Fruit fly (Drosophila melanogaster) whole organism, prepupa: Measurements from ENCODE around the gene Cnx99A.

Experiments used
- CG10631 ChIP-seq: fragments of 200-800 bp; sonication (Bioruptor generic); optimal IDR thresholded peaks from 2 replicates; lab custom pipeline; 2016; ENCODE audit warnings: missing biosample characterization, missing genetic modification characterization
- CG10669 ChIP-seq: fragments of 200-800 bp; sonication (Bioruptor generic); optimal IDR thresholded peaks from 3 replicates; lab custom pipeline; 2018; ENCODE audit warnings: missing biosample characterization, mild to moderate bottlenecking, missing genetic modification characterization, moderate library complexity
- CG11294 ChIP-seq: fragments of 200-800 bp; sonication (Bioruptor generic); IDR thresholded peaks from 2 replicates; pipeline ENCODE4 v1.3.6; 2022; ENCODE audit warnings: missing biosample characterization, missing genetic modification characterization
- CG11762 ChIP-seq: fragments of 200-800 bp; sonication (Bioruptor generic); optimal IDR thresholded peaks from 3 replicates; lab custom pipeline; 2016; ENCODE audit warnings: missing biosample characterization, missing genetic modification characterization; ENCODE audit not compliant: insufficient read depth
- CG15336 ChIP-seq: fragments of 200-800 bp; sonication (Bioruptor generic); IDR thresholded peaks from 2 replicates; pipeline ENCODE4 v1.3.6; 2022; ENCODE audit warnings: missing biosample characterization, missing genetic modification characterization
- CG1621 ChIP-seq: fragments of 200-800 bp; sonication (Bioruptor generic); optimal IDR thresholded peaks from 3 replicates; lab custom pipeline; 2018; ENCODE audit warnings: missing biosample characterization, mild to moderate bottlenecking, missing genetic modification characterization
- CG3032 ChIP-seq: fragments of 200-800 bp; optimal IDR thresholded peaks from 2 replicates; lab custom pipeline; 2019; ENCODE audit warnings: missing biosample characterization, mild to moderate bottlenecking, missing genetic modification characterization, moderate library complexity
- CG32006 ChIP-seq: fragments of 200-800 bp; sonication (Bioruptor generic); optimal IDR thresholded peaks from 3 replicates; lab custom pipeline; 2017; ENCODE audit warnings: missing biosample characterization, mild to moderate bottlenecking, missing genetic modification characterization
- CG34406 ChIP-seq: fragments of 200-800 bp; sonication (Bioruptor generic); optimal IDR thresholded peaks from 3 replicates; lab custom pipeline; 2016; ENCODE audit warnings: missing biosample characterization, missing genetic modification characterization
- CG3919 ChIP-seq: fragments of 200-800 bp; sonication (Bioruptor generic); optimal IDR thresholded peaks from 3 replicates; lab custom pipeline; 2016; ENCODE audit warnings: missing biosample characterization, missing genetic modification characterization
- CG4318 ChIP-seq: fragments of 200-800 bp; sonication (Bioruptor generic); optimal IDR thresholded peaks from 3 replicates; lab custom pipeline; 2017; ENCODE audit warnings: missing biosample characterization, mild to moderate bottlenecking, missing genetic modification characterization
- CG6163 ChIP-seq: fragments of 200-800 bp; sonication (Bioruptor generic); IDR thresholded peaks from 3 replicates; pipeline ENCODE4 v1.3.6; 2022; ENCODE audit warnings: missing biosample characterization, missing genetic modification characterization
- CG6276 ChIP-seq: fragments of 200-800 bp; sonication (Bioruptor generic); optimal IDR thresholded peaks from 2 replicates; lab custom pipeline; 2017; ENCODE audit warnings: missing biosample characterization, mild to moderate bottlenecking, missing genetic modification characterization
- CG6792 ChIP-seq: fragments of 200-800 bp; sonication (Bioruptor generic); optimal IDR thresholded peaks from 3 replicates; lab custom pipeline; 2016; ENCODE audit warnings: missing biosample characterization, missing genetic modification characterization
- CG6808 ChIP-seq: fragments of 200-800 bp; sonication (Bioruptor generic); optimal IDR thresholded peaks from 3 replicates; lab custom pipeline; 2017; ENCODE audit warnings: missing biosample characterization, missing genetic modification characterization, mild to moderate bottlenecking, moderate library complexity, missing genetic modification reagents
- CG7368 ChIP-seq: fragments of 200-800 bp; sonication (Bioruptor generic); optimal IDR thresholded peaks from 3 replicates; lab custom pipeline; 2016; ENCODE audit warnings: missing biosample characterization, missing genetic modification characterization
- CG8119 ChIP-seq: fragments of 200-800 bp; sonication (Bioruptor generic); IDR thresholded peaks from 3 replicates; pipeline ENCODE4 v1.3.6; 2022; ENCODE audit warnings: missing biosample characterization, missing genetic modification characterization
- CG8319 ChIP-seq: fragments of 200-800 bp; sonication (Bioruptor generic); optimal IDR thresholded peaks from 3 replicates; lab custom pipeline; 2016; ENCODE audit warnings: missing biosample characterization, missing genetic modification characterization
- CG8632 ChIP-seq: fragments of 200-800 bp; sonication (Bioruptor generic); optimal IDR thresholded peaks from 3 replicates; lab custom pipeline; 2016; ENCODE audit warnings: missing biosample characterization, missing genetic modification characterization
- CG9139 ChIP-seq: fragments of 200-800 bp; sonication (Bioruptor generic); optimal IDR thresholded peaks from 3 replicates; lab custom pipeline; 2017; ENCODE audit warnings: missing biosample characterization, mild to moderate bottlenecking, missing genetic modification characterization
- Eip75B ChIP-seq: fragments of 200-800 bp; sonication (Bioruptor generic); optimal IDR thresholded peaks from 3 replicates; lab custom pipeline; 2016; ENCODE audit warnings: missing biosample characterization, missing genetic modification characterization
- Eip78C ChIP-seq: fragments of 200-800 bp; sonication (Bioruptor generic); peaks from one replicate; lab custom pipeline; 2016; ENCODE audit warnings: missing biosample characterization, missing genetic modification characterization
- Eip93F ChIP-seq: fragments of 200-800 bp; sonication (Bioruptor generic); optimal IDR thresholded peaks from 2 replicates; lab custom pipeline; 2016; ENCODE audit warnings: missing biosample characterization, mild to moderate bottlenecking, missing genetic modification characterization
- Ets21C ChIP-seq: fragments of 200-800 bp; sonication (Bioruptor generic); optimal IDR thresholded peaks from 3 replicates; lab custom pipeline; 2016; ENCODE audit warnings: missing biosample characterization, missing genetic modification characterization
- Ets96B ChIP-seq: fragments of 200-800 bp; optimal IDR thresholded peaks from 2 replicates; lab custom pipeline; 2019; ENCODE audit warnings: missing biosample characterization, mild to moderate bottlenecking, missing genetic modification characterization, moderate library complexity
- Gug ChIP-seq: fragments of 200-800 bp; sonication (Bioruptor generic); IDR thresholded peaks from 2 replicates; pipeline ENCODE4 v1.3.6; 2022; ENCODE audit warnings: missing biosample characterization, missing genetic modification characterization
- Hr39 ChIP-seq: fragments of 200-800 bp; sonication (Bioruptor generic); optimal IDR thresholded peaks from 2 replicates; lab custom pipeline; 2016; ENCODE audit warnings: missing biosample characterization, missing genetic modification characterization
- Hr4 ChIP-seq: fragments of 200-800 bp; sonication (Bioruptor generic); optimal IDR thresholded peaks from 3 replicates; lab custom pipeline; 2016; ENCODE audit warnings: missing biosample characterization, missing genetic modification characterization
- Lpt ChIP-seq: fragments of 200-800 bp; sonication (Bioruptor generic); optimal IDR thresholded peaks from 3 replicates; lab custom pipeline; 2016; ENCODE audit warnings: missing biosample characterization, missing genetic modification characterization
- Met ChIP-seq: fragments of 200-800 bp; sonication (Bioruptor generic); optimal IDR thresholded peaks from 3 replicates; lab custom pipeline; 2016; ENCODE audit warnings: missing biosample characterization, missing genetic modification characterization
- OdsH ChIP-seq: fragments of 200-800 bp; sonication (Bioruptor generic); optimal IDR thresholded peaks from 3 replicates; lab custom pipeline; 2016; ENCODE audit warnings: missing biosample characterization, missing genetic modification characterization
- Smox ChIP-seq: fragments of 200-800 bp; sonication (Bioruptor generic); optimal IDR thresholded peaks from 3 replicates; lab custom pipeline; 2016; ENCODE audit warnings: missing biosample characterization, missing genetic modification characterization
- Sox102F ChIP-seq: fragments of 200-800 bp; sonication (Bioruptor generic); optimal IDR thresholded peaks from 2 replicates; lab custom pipeline; 2016; ENCODE audit warnings: missing biosample characterization, mild to moderate bottlenecking, missing genetic modification characterization
- Sox14 ChIP-seq: fragments of 200-800 bp; sonication (Bioruptor generic); optimal IDR thresholded peaks from 3 replicates; lab custom pipeline; 2016; ENCODE audit warnings: missing biosample characterization, missing genetic modification characterization
- achi ChIP-seq: fragments of 200-800 bp; sonication (Bioruptor generic); optimal IDR thresholded peaks from 3 replicates; lab custom pipeline; 2016; ENCODE audit warnings: missing biosample characterization, missing genetic modification characterization
- acj6 ChIP-seq: fragments of 200-800 bp; sonication (Bioruptor generic); optimal IDR thresholded peaks from 3 replicates; lab custom pipeline; 2016; ENCODE audit warnings: missing biosample characterization, missing genetic modification characterization
- cyc ChIP-seq: fragments of 200-800 bp; sonication (Bioruptor generic); optimal IDR thresholded peaks from 3 replicates; lab custom pipeline; 2016; ENCODE audit warnings: missing biosample characterization, missing genetic modification characterization
- dac ChIP-seq: fragments of 200-800 bp; sonication (Bioruptor generic); optimal IDR thresholded peaks from 2 replicates; lab custom pipeline; 2017; ENCODE audit warnings: missing biosample characterization, mild to moderate bottlenecking, missing genetic modification characterization
- dsx ChIP-seq: fragments of 200-800 bp; optimal IDR thresholded peaks from 3 replicates; lab custom pipeline; 2019; ENCODE audit warnings: missing biosample characterization, mild to moderate bottlenecking, missing genetic modification characterization, moderate library complexity; ENCODE audit not compliant: poor library complexity, severe bottlenecking
- eg ChIP-seq: fragments of 200-800 bp; sonication (Bioruptor generic); IDR thresholded peaks from 3 replicates; pipeline ENCODE4 v1.3.6; 2022; ENCODE audit warnings: missing biosample characterization, missing genetic modification characterization
- esn ChIP-seq: fragments of 200-800 bp; sonication (Bioruptor generic); optimal IDR thresholded peaks from 2 replicates; lab custom pipeline; 2016; ENCODE audit warnings: missing biosample characterization, mild to moderate bottlenecking, missing genetic modification characterization, moderate library complexity
- fd59A ChIP-seq: fragments of 200-800 bp; sonication (Bioruptor generic); optimal IDR thresholded peaks from 2 replicates; lab custom pipeline; 2017; ENCODE audit warnings: missing biosample characterization, mild to moderate bottlenecking, missing genetic modification characterization, missing genetic modification reagents
- fd85E ChIP-seq: fragments of 200-800 bp; sonication (Bioruptor generic); optimal IDR thresholded peaks from 3 replicates; lab custom pipeline; 2016; ENCODE audit warnings: missing biosample characterization, missing genetic modification characterization
- lz ChIP-seq: fragments of 200-800 bp; sonication (Bioruptor generic); optimal IDR thresholded peaks from 3 replicates; lab custom pipeline; 2016; ENCODE audit warnings: missing biosample characterization, missing genetic modification characterization
- net ChIP-seq: fragments of 200-800 bp; sonication (Bioruptor generic); optimal IDR thresholded peaks from 3 replicates; lab custom pipeline; 2016; ENCODE audit warnings: missing biosample characterization, missing genetic modification characterization
- salr ChIP-seq, 2 experiments: fragments of 200-800 bp; sonication (Bioruptor generic); optimal IDR thresholded peaks; 3 replicates each; lab custom pipeline; 2016 to 2018; ENCODE audit warnings: missing biosample characterization in 2 of 2, missing genetic modification characterization in 2 of 2, mild to moderate bottlenecking in 1 of 2
- spab ChIP-seq: fragments of 200-800 bp; sonication (Bioruptor generic); optimal IDR thresholded peaks from 2 replicates; lab custom pipeline; 2017; ENCODE audit warnings: missing biosample characterization, mild to moderate bottlenecking, missing genetic modification characterization, missing genetic modification reagents
- svp ChIP-seq: fragments of 200-800 bp; sonication (Bioruptor generic); peaks from one replicate; lab custom pipeline; 2016; ENCODE audit warnings: missing biosample characterization, missing genetic modification characterization
- topi ChIP-seq: fragments of 200-800 bp; sonication (Bioruptor generic); optimal IDR thresholded peaks from 3 replicates; lab custom pipeline; 2016; ENCODE audit warnings: missing biosample characterization, missing genetic modification characterization
- vri ChIP-seq: fragments of 200-800 bp; sonication (Bioruptor generic); optimal IDR thresholded peaks from 3 replicates; lab custom pipeline; 2016; ENCODE audit warnings: missing biosample characterization, mild to moderate bottlenecking, missing genetic modification characterization

Cnx99A gene

DNA sequence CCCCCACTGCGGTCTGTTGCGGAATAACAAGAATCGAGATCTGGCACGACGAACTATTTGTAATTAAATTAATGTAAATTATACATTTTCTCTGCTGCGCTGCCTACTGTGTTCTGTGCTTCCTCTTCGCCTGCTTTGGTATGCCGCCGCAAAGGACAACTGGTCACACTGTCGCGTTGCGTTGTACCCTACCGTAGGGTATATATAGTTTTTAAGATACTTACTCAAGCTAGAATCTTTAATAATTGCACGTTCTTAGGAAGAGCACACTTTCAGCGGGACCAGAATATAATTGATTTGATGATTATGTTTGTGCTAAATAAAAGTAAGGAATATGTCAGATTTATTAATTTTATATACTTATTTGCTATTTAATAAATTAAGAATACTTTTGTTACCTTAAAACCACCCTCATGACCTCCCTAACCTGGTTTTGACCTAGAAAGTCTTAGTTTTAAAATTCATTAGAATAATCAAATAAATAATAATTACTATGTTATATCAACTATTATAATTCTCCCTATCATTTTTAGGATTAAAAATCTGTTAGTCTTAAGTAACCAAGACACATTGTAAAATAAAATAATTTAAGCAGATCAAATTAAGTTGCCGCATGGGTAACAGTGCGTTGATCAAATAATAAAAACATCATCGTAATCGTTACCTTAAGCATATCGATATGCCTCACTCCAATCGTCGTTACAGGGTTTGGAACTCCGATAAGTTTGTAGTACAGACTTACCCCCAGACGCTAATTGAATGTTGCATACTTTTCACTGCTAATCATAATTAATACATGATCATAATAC is at the start of gene Cnx99A:
Gene Cnx99A, minus strand, starts transcription at position 164 of the 809 bp plus-strand sequence.
- TF ChIP-seq Gug (GFP tag; lab: Robert Waterston, UW), result peak; percentile 81
- peak; percentile 60 for TF ChIP-seq fd59A (GFP tag; lab: Kevin White, UChicago)
- TF ChIP-seq dac (GFP tag; lab: Kevin White, UChicago), result peak; percentile 71
- peak; percentile 71 for TF ChIP-seq CG8119 (GFP tag; lab: Robert Waterston, UW)
- peak; percentile 75 for TF ChIP-seq Smox (GFP tag; lab: Kevin White, UChicago)
- TF ChIP-seq spab (GFP tag; lab: Kevin White, UChicago), result peak; percentile 60
- peak; percentile 58 for TF ChIP-seq Eip93F (GFP tag; lab: Kevin White, UChicago)
- peak; percentile 88 for TF ChIP-seq CG11294 (GFP tag; lab: Robert Waterston, UW)
- TF ChIP-seq achi (GFP tag; lab: Kevin White, UChicago), result peak; percentile 79
- peak; percentile 77 for TF ChIP-seq CG7368
- peak; percentile 69 for TF ChIP-seq CG6792 (GFP tag; lab: Kevin White, UChicago)
- peak; percentile 79 for TF ChIP-seq CG34406 (GFP tag; lab: Kevin White, UChicago)
- TF ChIP-seq Hr4 (GFP tag; lab: Kevin White, UChicago), result peak; percentile 88
- peak; percentile 41 for TF ChIP-seq CG8319 (GFP tag; lab: Kevin White, UChicago)
- TF ChIP-seq CG1621 (tag; lab: Kevin White, UChicago), result peak; percentile 71
- peak; percentile 77 for TF ChIP-seq cyc (GFP tag; lab: Kevin White, UChicago)
- peak; percentile 79 for TF ChIP-seq topi
- TF ChIP-seq eg (GFP tag; lab: Robert Waterston, UW), result peak; percentile 96
- peak; percentile 69 to 77 for TF ChIP-seq salr (GFP tag; optimal IDR thresholded peaks at IDR 0.05; lab: Kevin White, UChicago)
- TF ChIP-seq CG9139 (GFP tag; lab: Kevin White, UChicago), result peak; percentile 42
- peak; percentile 80 for TF ChIP-seq CG3032 (tag; lab: Kevin White, UChicago)
- TF ChIP-seq CG6276 (GFP tag; lab: Kevin White, UChicago), result peak; percentile 73
- peak; percentile 82 for TF ChIP-seq Hr39 (GFP tag; lab: Kevin White, UChicago)
- TF ChIP-seq CG11762 (GFP tag; lab: Kevin White, UChicago), result peak; percentile 63
- peak; percentile 80 for TF ChIP-seq acj6 (GFP tag; lab: Kevin White, UChicago)
- TF ChIP-seq CG6163 (GFP tag; lab: Robert Waterston, UW), result peak; percentile 93
- peak; percentile 80 for TF ChIP-seq CG10669
- peak; percentile 75 for TF ChIP-seq Ets21C (GFP tag; lab: Kevin White, UChicago)
- TF ChIP-seq CG3919 (GFP tag; lab: Kevin White, UChicago), result peak; percentile 88
- TF ChIP-seq CG8632 (GFP tag; lab: Kevin White, UChicago), result peak; percentile 73
- TF ChIP-seq lz (GFP tag; lab: Kevin White, UChicago), result peak; percentile 81
- TF ChIP-seq Ets96B, result peak; percentile 83
- TF ChIP-seq Sox14 (GFP tag; lab: Kevin White, UChicago), result peak; percentile 84
- TF ChIP-seq fd85E, result peak; percentile 18
- peak; percentile 89 for TF ChIP-seq svp (GFP tag; lab: Kevin White, UChicago)
- peak; percentile 93 for TF ChIP-seq Eip78C (GFP tag; lab: Kevin White, UChicago)
- peak; percentile 82 for TF ChIP-seq OdsH (GFP tag; lab: Kevin White, UChicago)
- peak; percentile 75 for TF ChIP-seq CG15336 (GFP tag; lab: Robert Waterston, UW)
- TF ChIP-seq CG6808 (GFP tag; lab: Kevin White, UChicago), result peak; percentile 65
- peak; percentile 80 for TF ChIP-seq Met
- TF ChIP-seq CG10631 (GFP tag; lab: Kevin White, UChicago), result peak; percentile 86
- TF ChIP-seq Lpt (GFP tag; lab: Kevin White, UChicago), result peak; percentile 66
- TF ChIP-seq esn (GFP tag; lab: Kevin White, UChicago), result peak; percentile 85
- peak; percentile 83 for TF ChIP-seq Sox102F
- peak; percentile 62 for TF ChIP-seq vri
- peak; percentile 82 for TF ChIP-seq CG32006 (GFP tag; lab: Kevin White, UChicago)
- peak; percentile 82 for TF ChIP-seq net (GFP tag; lab: Kevin White, UChicago)
- TF ChIP-seq dsx (GFP tag; lab: Kevin White, UChicago), result peak; percentile 65
- TF ChIP-seq Eip75B (GFP tag; lab: Kevin White, UChicago), result peak; percentile 79
- TF ChIP-seq CG4318 (GFP tag; lab: Kevin White, UChicago), result peak; percentile 72
